Worm (Caenorhabditis elegans) whole organism, midembryonic: Measurements from ENCODE around the gene unc-69.

Experiments used
- T22C8.4 ChIP-seq: fragments of 200-800 bp; sonication (Bioruptor generic); IDR thresholded peaks from 2 replicates; pipeline ENCODE4 v1.3.6; 2022; ENCODE audit warnings: missing genetic modification characterization, missing compliant biosample characterization
- flt-1 ChIP-seq: fragments of 200-800 bp; sonication (Bioruptor generic); IDR thresholded peaks from 2 replicates; pipeline ENCODE4 v1.3.6; 2022; ENCODE audit warnings: missing genetic modification characterization, missing compliant biosample characterization
- ref-1 ChIP-seq: fragments of 200-800 bp; sonication (Bioruptor generic); conservative IDR thresholded peaks from 2 replicates; pipeline ENCODE4 v1.3.6; 2022; ENCODE audit warnings: missing genetic modification reagents, missing genetic modification characterization, missing compliant biosample characterization
- tab-1 ChIP-seq: fragments of 200-800 bp; sonication (Bioruptor generic); IDR thresholded peaks from 2 replicates; pipeline ENCODE4 v1.3.6; 2022; ENCODE audit warnings: missing genetic modification characterization, missing compliant biosample characterization
- ztf-23 ChIP-seq: fragments of 200-800 bp; sonication (Bioruptor generic); IDR thresholded peaks from 2 replicates; pipeline ENCODE4 v1.3.6; 2022; ENCODE audit warnings: missing genetic modification reagents, missing genetic modification characterization, missing compliant biosample characterization
- ztf-29 ChIP-seq: fragments of 200-800 bp; sonication (Bioruptor generic); IDR thresholded peaks from 2 replicates; pipeline ENCODE4 v1.3.6; 2022; ENCODE audit warnings: missing genetic modification reagents, missing genetic modification characterization, missing compliant biosample characterization

- TF ChIP-seq tab-1 (GFP tag; lab: Robert Waterston, UW) (no peak), T22C8.4 (no peak), ref-1 (GFP tag; lab: Robert Waterston, UW) (no peak), ztf-23 (no peak), ztf-29 (GFP tag; lab: Robert Waterston, UW) (no peak), flt-1 (GFP tag; lab: Robert Waterston, UW) (no peak)
These were observed 10.1 kb downstream of the unc-69 start for ce11 chrIII:10328565-10329541.
